Worm (Caenorhabditis elegans): ENCODE data around the gene T13F3.6.
A peak's percentile ranks its signal among the peaks of the same experiment; 100 is the strongest.

The T13F3.6 gene

DNA sequence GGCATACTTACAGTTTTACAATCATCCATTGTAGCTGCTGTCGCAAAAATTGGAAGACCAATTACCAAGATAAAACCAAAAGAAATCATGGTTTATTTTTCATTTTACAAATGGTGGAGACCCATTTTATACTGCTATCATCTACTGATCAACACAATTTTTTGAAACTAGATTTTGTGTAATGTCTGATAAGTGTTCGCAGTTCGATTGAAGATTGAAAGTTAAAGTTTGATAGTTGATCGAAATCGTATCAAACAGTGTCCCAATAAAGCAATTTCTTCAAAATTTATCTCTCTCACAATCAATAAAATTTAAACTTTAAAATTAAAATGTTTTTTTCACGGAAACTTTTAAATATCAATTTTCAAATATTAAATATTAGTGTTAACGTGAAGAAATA lies at the start of gene T13F3.6:
Gene T13F3.6, minus strand, starts transcription at position 101 of the 400 bp plus-strand sequence.
- TF ChIP-seq unc-120 (tag; optimal IDR thresholded peaks at IDR 0.05; ENCODE audit: poor library complexity, severe bottlenecking) (no peak), cnd-1 (tag; optimal IDR thresholded peaks at IDR 0.05) (no peak), elt-3 (tag; optimal IDR thresholded peaks at IDR 0.05) (no peak), ham-2 (GFP tag; optimal IDR thresholded peaks at IDR 0.05) (no peak), drap-1 (GFP tag; optimal IDR thresholded peaks at IDR 0.05) (no peak), pha-4 (tag; optimal IDR thresholded peaks at IDR 0.05) (no peak), ceh-39 (tag; optimal IDR thresholded peaks at IDR 0.05) (no peak), nhr-28 (tag; optimal IDR thresholded peaks at IDR 0.05) (no peak), sem-2 (GFP tag; optimal IDR thresholded peaks at IDR 0.05) (no peak), lin-32 (GFP tag; optimal IDR thresholded peaks at IDR 0.05) (no peak), nhr-12 (tag; optimal IDR thresholded peaks at IDR 0.05) (no peak), ces-1 (GFP tag; optimal IDR thresholded peaks at IDR 0.05) (no peak), unc-62 (GFP tag; optimal IDR thresholded peaks at IDR 0.05) (no peak), elt-1 (tag; optimal IDR thresholded peaks at IDR 0.05; ENCODE audit: borderline replicate concordance, insufficient read depth) (no peak), unc-39 (tag; optimal IDR thresholded peaks at IDR 0.05) (no peak), ceh-83 (GFP tag; optimal IDR thresholded peaks at IDR 0.05) (no peak), ceh-43 (GFP tag; optimal IDR thresholded peaks at IDR 0.05) (no peak), nhr-2 (tag; optimal IDR thresholded peaks at IDR 0.05) (no peak), bed-3 (GFP tag; optimal IDR thresholded peaks at IDR 0.05) (no peak), mls-2 (tag; optimal IDR thresholded peaks at IDR 0.05) (no peak)

- no peak for TF ChIP-seq M03D4.4 (tag; optimal IDR thresholded peaks at IDR 0.05)
- TF ChIP-seq sem-2 (GFP tag; optimal IDR thresholded peaks at IDR 0.05), result no peak
- TF ChIP-seq ceh-43 (GFP tag; optimal IDR thresholded peaks at IDR 0.05), result no peak
- no peak for TF ChIP-seq drap-1 (GFP tag; optimal IDR thresholded peaks at IDR 0.05)
- no peak for TF ChIP-seq snpc-4 (tag; optimal IDR thresholded peaks at IDR 0.05)
- no peak for TF ChIP-seq nhr-2 (tag; optimal IDR thresholded peaks at IDR 0.05)
- no peak for TF ChIP-seq unc-120 (tag; optimal IDR thresholded peaks at IDR 0.05; ENCODE audit: poor library complexity, severe bottlenecking)
- no peak for TF ChIP-seq tbx-8 (GFP tag; optimal IDR thresholded peaks at IDR 0.05)
- no peak for TF ChIP-seq ham-2 (GFP tag; optimal IDR thresholded peaks at IDR 0.05)
- TF ChIP-seq nhr-76 (tag; optimal IDR thresholded peaks at IDR 0.05), result no peak
- TF ChIP-seq unc-62 (GFP tag; optimal IDR thresholded peaks at IDR 0.05), result no peak
- TF ChIP-seq elt-3 (tag; optimal IDR thresholded peaks at IDR 0.05), result no peak
- no peak for TF ChIP-seq lin-32 (GFP tag; optimal IDR thresholded peaks at IDR 0.05)
- TF ChIP-seq lsy-2 (tag; optimal IDR thresholded peaks at IDR 0.05), result no peak
- TF ChIP-seq ceh-83 (GFP tag; optimal IDR thresholded peaks at IDR 0.05), result no peak
Measured at ce11 chrV:16317244-16317643, 46.2 kb upstream of the T13F3.6 start, which contains the start of gene srh-180. Gene srh-180 (plus strand): TSS chrV:16317544.

ce11 chrV:16315004-16315403 lies 44.0 kb upstream of the T13F3.6 start, which contains the start of gene str-214:
Gene str-214 (plus strand): TSS chrV:16315304.
- TF ChIP-seq ztf-11 (tag; optimal IDR thresholded peaks at IDR 0.05) (no peak), snpc-4 (tag; optimal IDR thresholded peaks at IDR 0.05) (no peak), tbx-8 (GFP tag; optimal IDR thresholded peaks at IDR 0.05) (no peak), elt-1 (tag; optimal IDR thresholded peaks at IDR 0.05; ENCODE audit: borderline replicate concordance, insufficient read depth) (no peak), ceh-43 (GFP tag; optimal IDR thresholded peaks at IDR 0.05) (no peak), hlh-1 (tag; optimal IDR thresholded peaks at IDR 0.05) (no peak), bed-3 (GFP tag; optimal IDR thresholded peaks at IDR 0.05) (no peak), nhr-28 (tag; optimal IDR thresholded peaks at IDR 0.05) (no peak), ceh-83 (GFP tag; optimal IDR thresholded peaks at IDR 0.05) (no peak), mep-1 (tag; optimal IDR thresholded peaks at IDR 0.05) (no peak), ham-2 (GFP tag; optimal IDR thresholded peaks at IDR 0.05) (no peak), elt-3 (tag; optimal IDR thresholded peaks at IDR 0.05) (no peak), sem-2 (GFP tag; optimal IDR thresholded peaks at IDR 0.05) (no peak), lin-13 (tag; optimal IDR thresholded peaks at IDR 0.05) (no peak), mab-5 (tag; optimal IDR thresholded peaks at IDR 0.05) (no peak), lin-32 (GFP tag; optimal IDR thresholded peaks at IDR 0.05) (no peak), zip-8 (tag; optimal IDR thresholded peaks at IDR 0.05) (no peak), nhr-12 (tag; optimal IDR thresholded peaks at IDR 0.05) (no peak)

DNA sequence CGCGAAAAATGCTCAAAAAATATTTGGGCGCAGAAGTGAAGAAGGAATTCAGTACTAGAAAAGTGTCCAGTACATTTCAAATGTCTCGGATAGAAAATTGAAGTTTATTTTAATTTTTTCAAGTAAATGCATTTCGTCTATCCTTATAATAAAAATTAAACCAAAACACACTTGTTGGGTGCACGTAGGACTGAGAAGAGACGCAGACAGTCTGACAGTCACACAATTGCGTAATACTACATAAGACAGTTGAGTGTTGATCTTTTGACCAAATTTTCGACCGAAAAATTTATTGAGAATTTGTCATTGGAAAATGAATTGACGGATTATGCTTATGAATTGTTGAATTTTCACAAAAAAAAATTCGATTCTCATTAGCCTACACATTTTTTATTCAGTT lies 38.5 kb upstream of the T13F3.6 start, which contains the start of gene oac-7:
Gene oac-7, plus strand, starts transcription at position 283 of the 400 bp plus-strand sequence.
- TF ChIP-seq nhr-28 (tag; optimal IDR thresholded peaks at IDR 0.05) (peak; percentile 12), zip-8 (tag; optimal IDR thresholded peaks at IDR 0.05) (peak; percentile 74), flh-1 (GFP tag; optimal IDR thresholded peaks at IDR 0.05) (no peak)
